Worm (Caenorhabditis elegans) whole organism, L1 larva: ENCODE results near the gene tomm-70.

ENCODE experiments used
- lin-14 ChIP-seq: fragments of 200-800 bp; sonication (Bioruptor generic); optimal IDR thresholded peaks from 2 replicates; lab custom pipeline; 2018; ENCODE audit warnings: mild to moderate bottlenecking, missing genetic modification characterization, moderate library complexity, missing compliant biosample characterization
- nhr-11 ChIP-seq: fragments of 150-350 bp; optimal IDR thresholded peaks from 2 replicates; lab custom pipeline; 2014; ENCODE audit warnings: missing biosample characterization, missing genetic modification characterization
- nhr-85 ChIP-seq: sonication (generic microtip); peaks from one replicate; lab custom pipeline; 2016; ENCODE audit warnings: missing genetic modification characterization, inconsistent platforms, missing compliant biosample characterization

DNA sequence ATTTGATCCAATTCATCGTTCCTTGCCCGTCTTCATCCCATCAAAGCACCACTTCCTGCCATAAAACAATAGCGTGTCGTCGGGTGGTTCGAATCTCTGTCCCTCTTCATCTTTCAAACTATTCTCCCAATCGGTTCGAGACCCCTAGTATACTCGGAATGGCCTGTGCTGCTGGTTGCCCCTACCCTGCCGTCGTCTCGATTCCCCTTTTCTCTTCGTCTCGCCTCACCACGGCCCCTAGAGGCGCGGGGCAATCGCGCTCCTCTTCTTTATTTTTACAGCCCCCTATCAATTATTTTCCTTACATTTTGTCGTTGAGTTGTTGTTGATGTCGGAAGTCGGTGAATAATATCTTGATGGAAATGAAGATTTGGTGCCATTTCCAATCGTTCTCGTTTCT lies 34.1 kb upstream of the tomm-70 start:
- no peak for TF ChIP-seq nhr-85 (tag; lab: Kevin White, UChicago)
- no peak for TF ChIP-seq nhr-11 (tag; lab: Kevin White, UChicago)
- TF ChIP-seq lin-14 (GFP tag; lab: Kevin White, UChicago) = peak; percentile 45
